Worm (Caenorhabditis elegans) whole organism, young adult: ENCODE data around the gene Y60C6A.1.

Experiments
- F22D6.2 ChIP-seq: sonication (generic microtip); optimal IDR thresholded peaks from 2 replicates; lab custom pipeline; 2016; ENCODE audit warnings: mild to moderate bottlenecking, missing genetic modification characterization, missing compliant biosample characterization
- T07F8.4 ChIP-seq: sonication (generic microtip); optimal IDR thresholded peaks from 2 replicates; lab custom pipeline; 2016; ENCODE audit warnings: mild to moderate bottlenecking, missing genetic modification characterization, moderate library complexity, missing compliant biosample characterization
- ama-1 ChIP-seq, 3 experiments: fragments of 150-350 bp in 1 of 3; sonication (generic microtip) in 2 of 3; optimal IDR thresholded peaks; 2 replicates each; lab custom pipeline; 2014 to 2018; ENCODE audit warnings: missing biosample characterization in 2 of 3, missing genetic modification characterization in 2 of 3, missing genetic modification reagents in 2 of 3
- dpl-1 ChIP-seq: fragments of 150-350 bp; optimal IDR thresholded peaks from 2 replicates; lab custom pipeline; 2014; ENCODE audit warnings: missing biosample characterization, missing genetic modification reagents, missing genetic modification characterization
- ekl-4 ChIP-seq: fragments of 200-800 bp; sonication (Bioruptor generic); IDR thresholded peaks from 2 replicates; pipeline ENCODE4 v1.3.6; 2022; ENCODE audit warnings: missing genetic modification reagents, missing genetic modification characterization, missing compliant biosample characterization
- lsl-1 ChIP-seq: fragments of 200-800 bp; sonication (Bioruptor generic); optimal IDR thresholded peaks from 2 replicates; lab custom pipeline; 2018; ENCODE audit warnings: mild to moderate bottlenecking, missing genetic modification characterization, moderate library complexity, missing compliant biosample characterization
- unc-62 ChIP-seq: fragments of 150-350 bp; optimal IDR thresholded peaks from 2 replicates; lab custom pipeline; 2014; ENCODE audit warnings: missing biosample characterization, missing genetic modification reagents, missing genetic modification characterization

DNA sequence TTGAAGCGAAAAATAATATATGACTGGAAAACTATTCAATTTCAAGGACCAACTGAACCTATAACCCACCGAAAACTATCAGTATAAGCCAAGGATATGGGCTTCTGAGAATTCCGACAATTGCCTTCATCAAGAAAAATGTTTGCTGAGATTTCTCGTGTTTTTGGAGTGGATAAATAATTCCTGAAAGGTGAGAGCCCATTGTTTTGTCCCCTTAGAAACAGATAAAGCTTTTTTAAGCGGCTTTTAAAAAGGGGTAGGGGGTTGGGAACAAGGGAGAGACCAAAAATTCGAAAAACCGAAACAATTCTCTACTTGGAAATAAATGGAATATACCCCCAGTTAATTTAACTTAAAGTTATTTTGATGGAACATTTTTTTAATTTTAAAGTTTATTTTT is 16.9 kb upstream of the Y60C6A.1 start, which contains the start of gene C18G1.8:
- TF ChIP-seq dpl-1 (GFP tag; lab: Kevin White, UChicago) (no peak), T07F8.4 (tag; lab: Kevin White, UChicago) (no peak), F22D6.2 (tag; lab: Kevin White, UChicago) (no peak), lsl-1 (GFP tag; lab: Kevin White, UChicago) (no peak), unc-62 (GFP tag; lab: Kevin White, UChicago) (no peak), ekl-4 (GFP tag; lab: Robert Waterston, UW) (no peak), ama-1 (optimal IDR thresholded peaks at IDR 0.05; lab: Kevin White, UChicago) (no peak), ama-1 (GFP tag; optimal IDR thresholded peaks at IDR 0.05; lab: Kevin White, UChicago) (no peak)
